Worm (Caenorhabditis elegans): ENCODE measurements around the gene dnj-14.

The dnj-14 gene

ce11 chrX:4742285-4742684 is 30.7 kb upstream of the dnj-14 start:
- TF ChIP-seq nhr-76 (tag; optimal IDR thresholded peaks at IDR 0.05): no peak
- TF ChIP-seq pha-4 (GFP tag; IDR thresholded peaks at IDR 0.05): no peak
- TF ChIP-seq pha-4 (tag; optimal IDR thresholded peaks at IDR 0.05): no peak
- no peak for TF ChIP-seq lin-15B (tag; optimal IDR thresholded peaks at IDR 0.05)
- TF ChIP-seq unc-62 (GFP tag; optimal IDR thresholded peaks at IDR 0.05 in 1 of 2): peak in 1 of 2 experiments; percentile 78
- TF ChIP-seq unc-62 (tag; optimal IDR thresholded peaks at IDR 0.05): no peak

- TF ChIP-seq egl-27 (tag; optimal IDR thresholded peaks at IDR 0.05) (no peak), duxl-1 (tag; optimal IDR thresholded peaks at IDR 0.05; ENCODE audit: poor library complexity) (no peak), nhr-25 (tag; optimal IDR thresholded peaks at IDR 0.05; ENCODE audit: borderline replicate concordance, insufficient read depth) (no peak), unc-62 (GFP tag; optimal IDR thresholded peaks at IDR 0.05 in 1 of 2) (peak in 1 of 2 experiments; percentile 31), unc-62 (tag; optimal IDR thresholded peaks at IDR 0.05) (no peak), lin-39 (tag; optimal IDR thresholded peaks at IDR 0.05) (peak; percentile 47), hlh-30 (tag; optimal IDR thresholded peaks at IDR 0.05; ENCODE audit: insufficient read depth) (peak; percentile 20), ceh-20 (GFP tag; IDR thresholded peaks at IDR 0.05) (peak; percentile 67; the same call in 1 of the 2 replicates)
These were observed 29.1 kb upstream of the dnj-14 start for ce11 chrX:4740630-4741029.

- TF ChIP-seq attf-4 (tag; optimal IDR thresholded peaks at IDR 0.05) (no peak), ctbp-1 (GFP tag; IDR thresholded peaks at IDR 0.05) (no peak), zip-2 (tag; optimal IDR thresholded peaks at IDR 0.05) (no peak), lir-3 (tag; optimal IDR thresholded peaks at IDR 0.05) (no peak), duxl-1 (tag; optimal IDR thresholded peaks at IDR 0.05; ENCODE audit: poor library complexity) (no peak), nhr-25 (tag; optimal IDR thresholded peaks at IDR 0.05; ENCODE audit: borderline replicate concordance, insufficient read depth) (no peak), nhr-76 (tag; optimal IDR thresholded peaks at IDR 0.05) (no peak), arid-1 (GFP tag; conservative IDR thresholded peaks at IDR 0.05) (no peak), madf-5 (GFP tag; IDR thresholded peaks at IDR 0.05) (no peak), snpc-1.2 (GFP tag; IDR thresholded peaks at IDR 0.05) (no peak), php-3 (GFP tag; IDR thresholded peaks at IDR 0.05) (no peak), set-16 (GFP tag; IDR thresholded peaks at IDR 0.05) (no peak), mxl-3 (GFP tag; optimal IDR thresholded peaks at IDR 0.05) (no peak), Y48G9A.11 (GFP tag; IDR thresholded peaks at IDR 0.05) (no peak), lim-7 (GFP tag; IDR thresholded peaks at IDR 0.05) (no peak), dmd-8 (GFP tag; IDR thresholded peaks at IDR 0.05) (no peak), ceh-32 (tag; optimal IDR thresholded peaks at IDR 0.05; ENCODE audit: poor library complexity) (no peak)
These were observed 21.2 kb upstream of the dnj-14 start, which contains the start of gene aman-1 for ce11 chrX:4732752-4733151. Gene aman-1, plus strand, starts transcription at chrX:4733095.

- no peak for TF ChIP-seq set-16 (GFP tag; IDR thresholded peaks at IDR 0.05)
- no peak for TF ChIP-seq php-3 (GFP tag; IDR thresholded peaks at IDR 0.05)
- no peak for TF ChIP-seq spr-1 (tag; optimal IDR thresholded peaks at IDR 0.05)
- TF ChIP-seq egl-43 (GFP tag; IDR thresholded peaks at IDR 0.05): no peak
- no peak for TF ChIP-seq F44E2.7 (GFP tag; IDR thresholded peaks at IDR 0.05)
- no peak for TF ChIP-seq ceh-32 (tag; optimal IDR thresholded peaks at IDR 0.05; ENCODE audit: poor library complexity)
- no peak for TF ChIP-seq ceh-44 (GFP tag; IDR thresholded peaks at IDR 0.05)
- TF ChIP-seq jun-1 (tag; optimal IDR thresholded peaks at IDR 0.05): no peak
- TF ChIP-seq saeg-2 (GFP tag; IDR thresholded peaks at IDR 0.05): no peak
- no peak for TF ChIP-seq hif-1 (tag; optimal IDR thresholded peaks at IDR 0.05)
These were observed 15.8 kb upstream of the dnj-14 start, which contains the start of gene acc-3 for ce11 chrX:4727388-4727787. Gene acc-3, minus strand, starts transcription at chrX:4727488.

Measured in whole organism, L4 larva.